Worm (Caenorhabditis elegans) whole organism, late embryonic: ENCODE measurements around the gene F12E12.1.

Experiments used
- fkh-6 ChIP-seq: sonication (generic microtip); optimal IDR thresholded peaks from 2 replicates; lab custom pipeline; 2016; ENCODE audit warnings: missing genetic modification characterization, missing compliant biosample characterization
- pha-4 ChIP-seq: fragments of 150-350 bp; optimal IDR thresholded peaks from 2 replicates; lab custom pipeline; 2018; ENCODE audit warnings: missing biosample characterization, missing genetic modification reagents, missing genetic modification characterization
- sox-4 ChIP-seq: sonication (generic microtip); optimal IDR thresholded peaks from 2 replicates; lab custom pipeline; 2017; ENCODE audit warnings: mild to moderate bottlenecking, missing genetic modification characterization, inconsistent platforms, missing compliant biosample characterization
- unc-86 ChIP-seq: sonication (generic microtip); optimal IDR thresholded peaks from 2 replicates; lab custom pipeline; 2016; ENCODE audit warnings: missing genetic modification characterization, missing compliant biosample characterization

DNA sequence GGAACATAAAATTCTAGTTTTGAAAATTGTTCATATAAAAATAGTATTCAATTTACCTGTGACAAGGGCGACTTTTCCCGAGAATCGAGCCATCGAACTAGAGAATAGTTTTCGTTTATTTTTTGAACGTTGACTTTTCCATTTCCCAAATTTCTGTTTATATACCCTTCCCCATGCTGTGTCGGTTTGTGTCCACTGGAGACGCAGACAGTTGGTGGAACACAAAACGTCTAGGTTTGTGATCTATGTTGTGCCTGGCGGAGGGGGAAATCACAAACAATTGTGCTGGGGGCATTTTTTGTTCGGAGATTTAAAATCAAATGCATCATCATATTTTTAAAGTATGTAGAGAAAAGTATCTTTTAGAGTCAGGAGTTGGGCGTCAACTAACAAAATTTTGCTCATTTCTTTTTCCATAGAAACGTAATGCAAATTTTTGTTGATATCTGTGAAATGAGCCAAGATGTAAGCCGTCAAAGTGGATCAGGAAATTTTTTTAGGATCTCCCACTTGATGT lies 2.1 kb downstream of the F12E12.1 start, which contains the start of gene nta-1:
- TF ChIP-seq unc-86 (tag; lab: Kevin White, UChicago) (no peak), pha-4 (tag; lab: Kevin White, UChicago) (no peak), sox-4 (no peak), fkh-6 (tag; lab: Kevin White, UChicago) (no peak)
